Fruit fly (Drosophila melanogaster): ENCODE data around the gene Gbeta13F.

DNA sequence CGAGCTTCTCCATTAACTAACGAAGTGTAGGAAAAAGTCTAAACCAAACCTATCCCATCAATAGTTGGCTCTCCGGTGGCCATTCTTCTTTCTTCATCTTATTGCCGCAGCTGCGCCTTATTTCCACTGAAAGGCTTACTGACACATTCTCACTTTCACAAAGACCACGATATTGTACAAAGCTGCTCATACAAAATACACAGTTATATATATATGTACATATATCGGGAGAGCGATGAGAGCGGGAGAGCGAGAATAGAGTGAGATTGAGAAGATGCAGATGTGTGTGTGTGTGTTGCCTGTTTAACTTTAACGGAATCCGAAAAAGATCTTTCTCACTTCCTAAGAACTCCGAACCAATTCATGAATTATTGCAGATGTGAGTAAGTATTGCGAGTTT, 46.7 kb upstream of the Gbeta13F start:
- TF ChIP-seq CG32264 (GFP tag; optimal IDR thresholded peaks at IDR 0.05) (no peak), h (GFP tag; optimal IDR thresholded peaks at IDR 0.05) (no peak), br (GFP tag; optimal IDR thresholded peaks at IDR 0.05) (no peak), Abd-B (GFP tag; optimal IDR thresholded peaks at IDR 0.05) (no peak), Hr83 (GFP tag; optimal IDR thresholded peaks at IDR 0.05; ENCODE audit: poor library complexity, severe bottlenecking) (no peak), rgr (GFP tag; optimal IDR thresholded peaks at IDR 0.05) (no peak), dl (GFP tag; optimal IDR thresholded peaks at IDR 0.05; ENCODE audit: insufficient read depth in 1 of 2, partially characterized antibody in 2 of 2) (peak in 1 of 2 experiments; percentile 79)

All from whole organism, wandering third instar larva.